Worm (Caenorhabditis elegans) whole organism, L2 larva: ENCODE data around the gene acs-12.

Source experiments
- ZK546.5 ChIP-seq: sonication (generic microtip); optimal IDR thresholded peaks from 2 replicates; lab custom pipeline; 2017; ENCODE audit warnings: missing biosample characterization, missing genetic modification characterization
- aly-2 ChIP-seq: fragments of 150-350 bp; optimal IDR thresholded peaks from 2 replicates; lab custom pipeline; 2014; ENCODE audit warnings: missing biosample characterization, missing genetic modification characterization
- sem-4 ChIP-seq: fragments of 150-350 bp; optimal IDR thresholded peaks from 2 replicates; lab custom pipeline; 2014; ENCODE audit warnings: missing biosample characterization, missing genetic modification reagents, missing genetic modification characterization
- ztf-1 ChIP-seq: fragments of 200-800 bp; sonication (Bioruptor generic); conservative IDR thresholded peaks from 2 replicates; pipeline ENCODE4 v1.3.6; 2022; ENCODE audit warnings: missing genetic modification characterization, missing compliant biosample characterization

DNA sequence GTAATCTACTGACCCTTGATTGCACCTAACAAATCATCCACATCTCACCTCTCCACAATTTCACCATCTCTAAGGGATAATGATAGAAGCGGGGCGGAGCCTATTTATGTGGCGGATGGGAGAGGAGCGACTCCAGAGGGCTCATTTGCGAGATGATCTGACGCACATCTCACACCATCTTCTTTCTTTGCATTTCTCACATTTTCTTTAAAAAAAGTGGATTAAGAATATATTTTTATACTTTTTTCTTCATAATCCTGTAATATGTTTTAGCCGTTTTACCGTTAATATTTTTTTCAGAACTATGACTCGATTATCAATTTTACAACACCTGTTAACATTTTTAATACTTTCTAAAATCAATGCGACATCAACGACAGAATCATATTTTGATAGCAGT lies 11.2 kb downstream of the acs-12 start, which contains the start of gene pbo-5:
- no peak for TF ChIP-seq ztf-1
- TF ChIP-seq aly-2 (tag; lab: Kevin White, UChicago) = no peak
- TF ChIP-seq sem-4 = no peak
- no peak for TF ChIP-seq ZK546.5
